Worm (Caenorhabditis elegans): Measurements from ENCODE around the gene C06E2.9.

C06E2.9 gene

ce11 chrX:8831162-8831561 lies 29.9 kb upstream of the C06E2.9 start, which contains the start of gene C28G1.6:
Gene C28G1.6 (minus strand): TSS chrX:8831262.
- TF ChIP-seq zip-2 (tag; optimal IDR thresholded peaks at IDR 0.05), result no peak
- no peak for TF ChIP-seq mep-1 (tag; optimal IDR thresholded peaks at IDR 0.05)
- TF ChIP-seq pqm-1 (tag; optimal IDR thresholded peaks at IDR 0.05), result peak; percentile 17
- TF ChIP-seq dmd-6 (GFP tag; IDR thresholded peaks at IDR 0.05), result peak; percentile 12; the same call in 1 of the 2 replicates
- TF ChIP-seq daf-16 (GFP tag; optimal IDR thresholded peaks at IDR 0.05), result no peak
- TF ChIP-seq daf-16 (tag; optimal IDR thresholded peaks at IDR 0.05), result peak; percentile 36
- TF ChIP-seq aha-1 (tag), result no peak
- no peak for TF ChIP-seq spr-1 (tag; optimal IDR thresholded peaks at IDR 0.05)
- TF ChIP-seq zip-11 (GFP tag; IDR thresholded peaks at IDR 0.05), result no peak
- no peak for TF ChIP-seq hif-1 (tag; optimal IDR thresholded peaks at IDR 0.05)
- no peak for TF ChIP-seq nhr-42 (GFP tag; IDR thresholded peaks at IDR 0.05)
- TF ChIP-seq ceh-62 (tag; optimal IDR thresholded peaks at IDR 0.05), result no peak
- TF ChIP-seq nhr-10 (tag; optimal IDR thresholded peaks at IDR 0.05), result no peak
- TF ChIP-seq mes-2 (tag; optimal IDR thresholded peaks at IDR 0.05; ENCODE audit: poor library complexity, severe bottlenecking), result no peak
- TF ChIP-seq rbr-2 (tag; optimal IDR thresholded peaks at IDR 0.05), result no peak
- TF ChIP-seq ZK337.2 (GFP tag; IDR thresholded peaks at IDR 0.05), result no peak
- TF ChIP-seq skn-1 (tag; optimal IDR thresholded peaks at IDR 0.05), result no peak

DNA sequence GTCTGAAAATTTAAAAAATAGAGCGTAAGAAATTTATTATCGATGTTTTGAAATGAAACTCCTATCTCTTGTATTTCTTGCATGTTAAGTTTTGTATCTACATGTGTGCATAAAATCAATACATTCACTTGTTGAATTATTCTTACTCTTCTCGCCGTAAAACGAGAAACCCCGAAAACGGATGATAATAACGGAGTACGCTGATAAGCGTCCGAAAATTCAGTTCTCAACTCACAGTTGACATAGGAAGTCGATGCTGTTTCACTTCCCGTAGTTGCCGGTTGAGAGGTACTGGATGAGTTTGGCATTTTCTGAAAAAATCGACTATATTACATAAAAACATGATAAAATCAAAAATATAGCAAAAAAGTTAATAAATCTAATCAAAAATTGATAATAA lies 25.7 kb upstream of the C06E2.9 start, which contains the start of gene sec-15:
TSS of gene sec-15 (minus strand) at position 311 of the 400 bp plus-strand sequence.
- TF ChIP-seq daf-16 (GFP tag; optimal IDR thresholded peaks at IDR 0.05) (no peak), daf-16 (tag; optimal IDR thresholded peaks at IDR 0.05) (peak; percentile 45), pqm-1 (tag; optimal IDR thresholded peaks at IDR 0.05) (peak; percentile 81), hif-1 (tag; optimal IDR thresholded peaks at IDR 0.05) (no peak), sdz-12 (GFP tag; optimal IDR thresholded peaks at IDR 0.05) (no peak), unc-62 (GFP tag; optimal IDR thresholded peaks at IDR 0.05 in 1 of 2) (no peak), unc-62 (tag; optimal IDR thresholded peaks at IDR 0.05) (no peak), madf-9 (GFP tag; conservative IDR thresholded peaks at IDR 0.05) (no peak)

DNA sequence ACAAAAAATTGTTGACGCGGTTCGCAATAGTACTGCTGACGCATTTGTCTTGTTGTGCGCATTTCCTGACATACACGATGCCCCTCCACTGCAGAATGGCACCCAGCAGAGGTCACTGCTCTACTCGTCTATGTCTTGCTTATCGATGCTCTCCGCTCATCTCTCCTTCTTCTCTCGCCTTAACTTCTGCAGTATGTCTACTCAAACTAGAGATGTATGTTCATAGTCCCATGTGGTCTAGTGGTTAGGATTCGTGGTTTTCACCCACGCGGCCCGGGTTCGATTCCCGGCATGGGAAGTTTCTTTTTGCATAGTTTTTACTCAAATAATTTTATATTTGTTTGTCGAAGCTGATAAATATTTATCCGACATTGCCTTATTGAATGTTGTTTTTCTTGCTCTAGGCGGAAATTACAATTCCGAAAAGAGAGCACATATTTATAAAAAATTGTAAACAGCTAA lies 25.1 kb upstream of the C06E2.9 start, which contains the start of gene C28G1.2:
TSS of gene C28G1.2 (plus strand) at position 130 of the 462 bp plus-strand sequence.
- TF ChIP-seq snpc-4 (tag; optimal IDR thresholded peaks at IDR 0.05), result peak; percentile 18
- peak; percentile 82 for TF ChIP-seq hlh-30 (tag; optimal IDR thresholded peaks at IDR 0.05; ENCODE audit: insufficient read depth)
- TF ChIP-seq mxl-2 (GFP tag; conservative IDR thresholded peaks at IDR 0.05), result peak; percentile 86
- TF ChIP-seq gei-8 (GFP tag; optimal IDR thresholded peaks at IDR 0.05), result peak; percentile 87
- peak; percentile 99 for TF ChIP-seq hmg-1.1 (GFP tag; IDR thresholded peaks at IDR 0.05)
- TF ChIP-seq ceh-44 (GFP tag; IDR thresholded peaks at IDR 0.05), result peak; percentile 94
- peak; percentile 90 for TF ChIP-seq ztf-7 (tag; optimal IDR thresholded peaks at IDR 0.05)
- peak; percentile 77 for TF ChIP-seq lin-13 (GFP tag; optimal IDR thresholded peaks at IDR 0.05)
- TF ChIP-seq ZK546.5 (tag; optimal IDR thresholded peaks at IDR 0.05), result no peak
- peak; percentile 80 for TF ChIP-seq nhr-6 (tag; optimal IDR thresholded peaks at IDR 0.05)
- TF ChIP-seq egl-27 (tag; optimal IDR thresholded peaks at IDR 0.05), result peak; percentile 10
- TF ChIP-seq attf-4 (tag; optimal IDR thresholded peaks at IDR 0.05), result peak; percentile 46
- TF ChIP-seq nhr-42 (GFP tag; IDR thresholded peaks at IDR 0.05), result peak; percentile 88
- TF ChIP-seq nhr-102 (tag; optimal IDR thresholded peaks at IDR 0.05), result peak; percentile 88
- TF ChIP-seq pqm-1 (tag; optimal IDR thresholded peaks at IDR 0.05), result no peak
- peak; percentile 88 for TF ChIP-seq mdt-29 (GFP tag; IDR thresholded peaks at IDR 0.05)
- no peak for TF ChIP-seq fos-1 (tag; optimal IDR thresholded peaks at IDR 0.05)
- TF ChIP-seq F37D6.2 (tag; optimal IDR thresholded peaks at IDR 0.05), result peak; percentile 88
- TF ChIP-seq ceh-82 (tag; optimal IDR thresholded peaks at IDR 0.05), result peak; percentile 14
- peak; percentile 77 for TF ChIP-seq dpl-1 (GFP tag; optimal IDR thresholded peaks at IDR 0.05)
- peak; percentile 79 for TF ChIP-seq nhr-25 (tag; optimal IDR thresholded peaks at IDR 0.05; ENCODE audit: borderline replicate concordance, insufficient read depth)
- TF ChIP-seq unc-39 (tag; optimal IDR thresholded peaks at IDR 0.05), result no peak
- no peak for TF ChIP-seq ama-1 (optimal IDR thresholded peaks at IDR 0.05)
- no peak for TF ChIP-seq nhr-76 (tag; optimal IDR thresholded peaks at IDR 0.05)
- peak; percentile 78 for TF ChIP-seq T20F7.1 (GFP tag; optimal IDR thresholded peaks at IDR 0.05)
- no peak; the same call in none of the 2 replicates for TF ChIP-seq Y48G9A.11 (GFP tag; IDR thresholded peaks at IDR 0.05)
- peak; percentile 94 for TF ChIP-seq vab-7 (GFP tag; IDR thresholded peaks at IDR 0.05)
- TF ChIP-seq R02D3.7 (tag; optimal IDR thresholded peaks at IDR 0.05), result peak; percentile 48
- no peak for TF ChIP-seq cey-2 (tag; optimal IDR thresholded peaks at IDR 0.05; ENCODE audit: borderline replicate concordance, insufficient read depth)
- TF ChIP-seq nhr-237 (tag; optimal IDR thresholded peaks at IDR 0.05), result no peak
